Worm (Caenorhabditis elegans): ENCODE data around the gene vha-5.

Gene vha-5

DNA sequence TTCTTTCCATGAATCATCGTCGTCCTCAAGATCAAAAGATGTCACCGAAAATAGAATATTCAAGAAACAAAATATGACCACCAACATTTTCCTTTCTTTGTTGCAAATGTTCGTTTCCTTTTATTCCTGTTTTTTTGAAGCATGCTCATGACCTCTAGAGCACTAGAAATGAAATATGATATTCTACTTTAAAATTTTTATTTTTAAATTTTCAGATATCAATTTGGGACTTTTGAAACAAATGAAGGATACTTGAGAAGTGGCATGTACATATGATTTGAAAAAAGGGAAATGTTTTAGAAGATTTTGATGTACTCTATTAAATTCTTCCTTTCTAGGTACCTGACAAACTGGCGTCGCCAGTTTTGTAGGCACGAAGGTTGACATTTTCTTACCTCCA is 28.5 kb upstream of the vha-5 start, which contains the start of gene K07H8.11:
Gene K07H8.11 (minus strand): TSS at position 101 of the 400 bp plus-strand sequence.
- TF ChIP-seq F10B5.3 (tag; optimal IDR thresholded peaks at IDR 0.05) (no peak), zip-11 (GFP tag; IDR thresholded peaks at IDR 0.05) (no peak), F44E2.7 (GFP tag; IDR thresholded peaks at IDR 0.05) (no peak)

DNA sequence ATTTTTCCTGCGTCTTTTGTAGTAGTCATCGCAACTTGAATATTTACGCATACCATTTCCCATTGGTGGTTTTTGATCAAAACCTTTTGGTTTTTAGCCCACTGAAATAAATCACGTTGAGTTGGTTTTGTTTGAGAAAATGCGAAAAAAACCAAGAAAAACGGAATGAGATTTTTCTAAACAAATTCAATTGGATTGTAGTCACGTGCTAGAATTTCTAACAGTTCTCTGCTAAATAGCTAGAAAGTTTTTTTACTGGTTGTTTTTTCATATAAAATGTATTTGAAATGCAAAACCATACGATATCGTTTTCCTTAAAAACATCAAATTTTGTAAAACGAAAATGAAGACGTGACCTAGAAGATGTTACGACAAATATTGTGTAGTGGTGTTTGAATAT is 27.2 kb upstream of the vha-5 start, which contains the start of gene K07H8.12:
Gene K07H8.12 (minus strand): TSS at position 101 of the 400 bp plus-strand sequence.
- TF ChIP-seq lin-13 (GFP tag; optimal IDR thresholded peaks at IDR 0.05) (no peak), mxl-3 (GFP tag; optimal IDR thresholded peaks at IDR 0.05) (no peak), attf-4 (tag; optimal IDR thresholded peaks at IDR 0.05) (no peak), lin-38 (GFP tag; IDR thresholded peaks at IDR 0.05) (no peak), nhr-237 (tag; optimal IDR thresholded peaks at IDR 0.05) (no peak), daf-8 (GFP tag; IDR thresholded peaks at IDR 0.05) (no peak), nhr-10 (tag; optimal IDR thresholded peaks at IDR 0.05) (no peak), set-16 (GFP tag; IDR thresholded peaks at IDR 0.05) (no peak), aly-2 (tag; optimal IDR thresholded peaks at IDR 0.05) (no peak), gei-8 (GFP tag; optimal IDR thresholded peaks at IDR 0.05) (no peak), lim-7 (GFP tag; IDR thresholded peaks at IDR 0.05) (no peak), ceh-20 (GFP tag; IDR thresholded peaks at IDR 0.05) (no peak), lir-3 (tag; optimal IDR thresholded peaks at IDR 0.05) (no peak)

DNA sequence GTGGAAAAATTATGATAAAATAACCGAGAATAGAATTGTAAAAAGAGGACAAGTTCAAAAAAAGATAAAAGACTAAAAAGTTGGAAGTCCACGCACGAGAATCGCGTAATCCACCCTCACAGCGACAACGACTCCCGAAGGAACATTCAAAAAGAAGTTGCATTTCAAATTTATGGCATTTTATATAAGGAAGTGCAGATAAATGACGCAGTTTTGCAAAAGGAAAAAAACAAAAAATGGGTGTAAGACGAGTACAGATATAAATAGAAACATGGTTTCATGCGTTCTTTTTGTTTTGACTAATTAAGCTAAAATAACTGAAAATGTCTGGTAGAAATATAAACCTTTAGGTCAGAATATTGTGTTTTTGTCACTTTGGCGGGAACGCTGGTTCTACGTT is 20.6 kb upstream of the vha-5 start:
- TF ChIP-seq unc-62 (GFP tag; optimal IDR thresholded peaks at IDR 0.05 in 1 of 2) (peak in 1 of 2 experiments; percentile 80), unc-62 (tag; optimal IDR thresholded peaks at IDR 0.05) (no peak), T26A8.4 (GFP tag; IDR thresholded peaks at IDR 0.05) (no peak), aly-2 (tag; optimal IDR thresholded peaks at IDR 0.05) (no peak), nhr-76 (tag; optimal IDR thresholded peaks at IDR 0.05) (no peak), lir-3 (tag; optimal IDR thresholded peaks at IDR 0.05) (no peak), ZK546.5 (tag; optimal IDR thresholded peaks at IDR 0.05) (no peak)

DNA sequence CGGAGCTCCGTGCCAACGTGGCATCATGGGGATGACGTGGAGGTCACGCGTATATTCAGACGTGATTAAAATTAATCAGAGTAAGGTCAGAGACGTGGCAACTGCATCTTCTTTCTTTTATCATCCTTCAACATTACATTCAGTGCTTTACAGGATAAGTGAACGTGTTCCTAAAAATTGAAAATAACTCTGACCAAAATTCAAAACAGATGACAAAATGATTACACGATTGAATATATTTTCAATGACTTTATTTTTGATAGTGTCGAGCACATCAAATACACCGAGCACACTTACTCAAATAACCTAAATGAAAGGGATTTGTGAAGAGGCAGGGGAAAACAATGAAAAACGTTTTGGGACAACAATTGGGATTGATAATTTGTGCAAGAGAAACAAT is 17.4 kb upstream of the vha-5 start, which contains the start of gene K07H8.9:
Gene K07H8.9 (minus strand): TSS at position 125 of the 400 bp plus-strand sequence.
- 0 out of 2 replicates have a peak, but pooled peaks have one; percentile 15 for TF ChIP-seq Y105C5A.15 (GFP tag; IDR thresholded peaks at IDR 0.05)
- TF ChIP-seq lin-39 (tag; optimal IDR thresholded peaks at IDR 0.05), result no peak
- peak; percentile 42 for TF ChIP-seq F49E8.2 (tag; optimal IDR thresholded peaks at IDR 0.05; ENCODE audit: borderline replicate concordance)
- TF ChIP-seq dpl-1 (GFP tag; optimal IDR thresholded peaks at IDR 0.05), result no peak
- TF ChIP-seq lin-29 (GFP tag; IDR thresholded peaks at IDR 0.05), result no peak
- no peak for TF ChIP-seq daf-16 (GFP tag; optimal IDR thresholded peaks at IDR 0.05)
- no peak for TF ChIP-seq daf-16 (tag; optimal IDR thresholded peaks at IDR 0.05)

DNA sequence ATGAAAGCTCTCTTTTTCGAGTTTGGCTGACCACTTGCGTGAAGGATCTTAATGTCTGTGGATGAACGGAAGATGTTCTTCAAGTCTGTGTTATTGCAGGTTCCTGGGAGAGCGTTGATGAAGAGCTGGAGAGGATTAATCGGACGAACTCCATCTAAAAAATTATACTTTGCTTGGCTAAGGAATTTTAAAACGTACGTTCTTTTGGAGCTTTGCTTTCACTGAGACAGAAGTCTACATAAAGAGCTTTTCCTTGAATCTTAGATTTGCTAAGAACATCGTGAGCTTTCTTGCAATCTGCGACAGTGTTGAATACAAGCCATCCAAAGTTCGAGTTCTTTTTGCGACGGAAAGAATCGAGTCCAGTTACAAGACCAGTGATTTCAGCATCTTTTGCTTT is 16.5 kb upstream of the vha-5 start:
- no peak for TF ChIP-seq ctbp-1 (GFP tag; IDR thresholded peaks at IDR 0.05)
- TF ChIP-seq unc-62 (GFP tag; optimal IDR thresholded peaks at IDR 0.05 in 1 of 2), result peak in 1 of 2 experiments; percentile 96
- no peak for TF ChIP-seq unc-62 (tag; optimal IDR thresholded peaks at IDR 0.05)

DNA sequence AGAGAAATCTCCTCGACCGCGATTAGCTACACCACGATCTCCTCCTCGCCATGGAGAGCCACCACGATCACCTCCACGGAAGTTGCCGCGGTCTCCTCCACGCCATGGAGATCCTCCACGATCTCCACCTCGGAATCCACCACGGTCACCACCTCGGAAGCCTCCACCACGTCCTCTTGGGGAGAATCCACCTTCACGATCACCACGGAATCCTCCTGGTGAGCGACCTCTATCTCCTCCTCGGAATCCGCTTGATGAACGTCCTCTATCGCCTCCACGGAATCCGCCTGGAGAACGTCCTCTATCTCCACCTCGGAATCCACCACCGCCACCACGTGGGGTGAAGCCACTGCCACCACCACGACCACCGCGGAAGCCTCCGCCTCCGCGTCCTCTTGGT is 14.7 kb upstream of the vha-5 start:
- TF ChIP-seq egl-43 (GFP tag; IDR thresholded peaks at IDR 0.05) (0 out of 2 replicates have a peak, but pooled peaks have one; percentile 51), lin-1 (GFP tag; IDR thresholded peaks at IDR 0.05) (0 out of 2 replicates have a peak, but pooled peaks have one; percentile 8), lim-7 (GFP tag; IDR thresholded peaks at IDR 0.05) (no peak), aha-1 (tag) (no peak), set-16 (GFP tag; IDR thresholded peaks at IDR 0.05) (peak; percentile 94)

DNA sequence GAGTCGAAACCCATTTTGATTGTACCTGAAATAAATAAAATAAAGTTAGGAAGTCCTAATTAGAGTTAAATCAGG is 14.4 kb upstream of the vha-5 start, which contains the start of gene nucl-1:
Gene nucl-1 (minus strand): TSS at position 26 of the 75 bp plus-strand sequence.
- TF ChIP-seq ama-1 (optimal IDR thresholded peaks at IDR 0.05), result no peak
- no peak for TF ChIP-seq ztf-11 (tag; optimal IDR thresholded peaks at IDR 0.05)
- TF ChIP-seq mdt-29 (GFP tag; IDR thresholded peaks at IDR 0.05), result no peak
- no peak for TF ChIP-seq lim-7 (GFP tag; IDR thresholded peaks at IDR 0.05)
- no peak for TF ChIP-seq ceh-28 (tag; optimal IDR thresholded peaks at IDR 0.05)
- no peak for TF ChIP-seq mxl-2 (GFP tag; conservative IDR thresholded peaks at IDR 0.05)
- TF ChIP-seq lin-15B (tag; optimal IDR thresholded peaks at IDR 0.05), result no peak
- TF ChIP-seq saeg-2 (GFP tag; IDR thresholded peaks at IDR 0.05), result no peak
